Worm (Caenorhabditis elegans): ENCODE measurements around the gene F59D12.5.

DNA sequence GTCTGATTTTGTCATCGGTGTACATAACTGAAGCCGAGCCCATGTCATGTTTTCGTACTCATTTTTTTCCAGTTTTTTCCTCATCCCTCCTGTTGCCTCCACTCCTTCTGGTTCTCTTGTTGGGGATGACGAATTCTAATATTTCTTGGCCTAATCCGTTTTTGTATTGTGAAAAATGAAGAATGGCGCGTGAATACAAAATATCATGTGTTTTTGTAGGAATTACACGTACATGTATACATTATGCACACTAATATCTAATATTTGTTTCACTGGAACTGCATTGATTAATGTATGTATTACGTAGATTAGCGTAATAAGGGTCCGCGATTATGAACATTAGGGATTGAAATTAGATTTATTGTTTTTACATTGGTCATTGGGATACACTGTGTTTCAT lies 8.5 kb upstream of the F59D12.5 start:
- no peak for TF ChIP-seq nhr-28 (tag; optimal IDR thresholded peaks at IDR 0.05)
- no peak for TF ChIP-seq unc-39 (tag; optimal IDR thresholded peaks at IDR 0.05)

Measured in whole organism, mixed stage, embryonic.